Fruit fly (Drosophila melanogaster): Measurements from ENCODE around the gene CG32277.

The CG32277 gene

dm6 chr3L:3247130-3248065, 42.1 kb upstream of the CG32277 start, which contains the start of gene CG43389 (continued):
- TF ChIP-seq Blimp-1 (GFP tag; optimal IDR thresholded peaks at IDR 0.05) (peak; percentile 87), vri (GFP tag; optimal IDR thresholded peaks at IDR 0.05) (peak; percentile 99), dsx (GFP tag; optimal IDR thresholded peaks at IDR 0.05; ENCODE audit: poor library complexity, severe bottlenecking) (peak; percentile 86), OdsH (GFP tag; optimal IDR thresholded peaks at IDR 0.05) (peak; percentile 95), CG9139 (GFP tag; optimal IDR thresholded peaks at IDR 0.05) (peak; percentile 80), CG4318 (GFP tag; optimal IDR thresholded peaks at IDR 0.05) (peak; percentile 69), CG6163 (GFP tag; IDR thresholded peaks at IDR 0.05) (peak; percentile 89), spab (GFP tag; optimal IDR thresholded peaks at IDR 0.05) (peak; percentile 81), CG8119 (GFP tag; IDR thresholded peaks at IDR 0.05) (peak; percentile 87), CG15336 (GFP tag; IDR thresholded peaks at IDR 0.05) (peak; percentile 81), CG3919 (GFP tag; optimal IDR thresholded peaks at IDR 0.05) (peak; percentile 86), acj6 (GFP tag; optimal IDR thresholded peaks at IDR 0.05) (peak; percentile 97), CG31627 (GFP tag; optimal IDR thresholded peaks at IDR 0.05) (peak; percentile 99), Eip93F (GFP tag; optimal IDR thresholded peaks at IDR 0.05) (peak; percentile 97), salr (GFP tag; optimal IDR thresholded peaks at IDR 0.05) (peak; percentile 74 to 91), CG11294 (GFP tag; IDR thresholded peaks at IDR 0.05) (no peak), fd59A (GFP tag; optimal IDR thresholded peaks at IDR 0.05) (peak; percentile 92), CG11762 (GFP tag; optimal IDR thresholded peaks at IDR 0.05; ENCODE audit: insufficient read depth) (peak; percentile 72), dac (GFP tag; optimal IDR thresholded peaks at IDR 0.05) (peak; percentile 40), Hr4 (GFP tag; optimal IDR thresholded peaks at IDR 0.05) (peak; percentile 78), Ets21C (GFP tag; optimal IDR thresholded peaks at IDR 0.05) (peak; percentile 96), fkh (GFP tag; optimal IDR thresholded peaks at IDR 0.05) (no peak), Eip75B (GFP tag; optimal IDR thresholded peaks at IDR 0.05) (peak; percentile 89), pdm3 (GFP tag; optimal IDR thresholded peaks at IDR 0.05) (peak; percentile 94), CG10631 (GFP tag; optimal IDR thresholded peaks at IDR 0.05) (peak; percentile 92), CG32006 (GFP tag; optimal IDR thresholded peaks at IDR 0.05) (peak; percentile 83), esn (GFP tag; optimal IDR thresholded peaks at IDR 0.05) (peak; percentile 99), Hr39 (GFP tag; optimal IDR thresholded peaks at IDR 0.05) (peak; percentile 98), lz (GFP tag; optimal IDR thresholded peaks at IDR 0.05) (peak; percentile 98), CG1621 (tag; optimal IDR thresholded peaks at IDR 0.05) (peak; percentile 90), CG10669 (GFP tag; optimal IDR thresholded peaks at IDR 0.05) (peak; percentile 87), cyc (GFP tag; optimal IDR thresholded peaks at IDR 0.05) (peak; percentile 95), Sox14 (GFP tag; optimal IDR thresholded peaks at IDR 0.05) (peak; percentile 98), Sox15 (GFP tag; optimal IDR thresholded peaks at IDR 0.05) (peak; percentile 96), CG3032 (tag; optimal IDR thresholded peaks at IDR 0.05) (peak; percentile 89), Met (GFP tag; optimal IDR thresholded peaks at IDR 0.05) (peak; percentile 98), Eip78C (GFP tag) (peak; percentile 98), Ets96B (tag; optimal IDR thresholded peaks at IDR 0.05) (peak; percentile 91), Gug (GFP tag; IDR thresholded peaks at IDR 0.05) (peak; percentile 58), achi (GFP tag; optimal IDR thresholded peaks at IDR 0.05) (peak; percentile 94), CG6792 (GFP tag; optimal IDR thresholded peaks at IDR 0.05) (peak; percentile 95), svp (GFP tag) (peak; percentile 99)
